1 worm cellular context compared by ENCODE assay signal in the genomic region with DNA sequence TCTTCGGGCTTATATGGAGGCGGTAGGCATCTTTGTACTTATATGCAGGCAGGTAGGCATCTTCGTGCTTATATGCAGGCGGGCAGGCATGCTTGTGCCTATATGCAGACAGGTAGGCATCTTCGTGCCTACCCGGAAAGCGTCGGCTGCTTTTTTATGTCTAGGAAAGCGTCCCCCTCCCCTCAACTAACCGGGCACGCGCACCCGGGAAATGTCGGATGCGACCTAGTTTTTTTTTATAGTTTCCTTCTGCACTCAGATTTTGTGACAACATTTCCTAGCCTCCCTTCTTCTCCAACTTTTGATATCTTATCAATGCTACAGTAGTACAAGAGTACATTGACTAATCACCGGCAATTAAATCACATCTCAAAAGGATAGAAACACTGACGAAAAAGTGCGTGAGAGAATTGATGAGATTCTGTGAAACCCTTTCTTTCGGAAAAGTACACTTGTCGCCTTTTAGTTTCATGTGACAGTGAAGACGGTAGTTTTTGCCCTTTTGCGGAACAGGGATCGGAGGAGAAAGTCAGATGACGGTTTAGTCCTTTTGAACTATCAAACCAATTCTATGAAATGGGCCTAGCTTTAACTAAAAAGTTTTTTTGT.
TF ChIP-seq lines count a peak whose summit lies in the region.

No protein-coding gene starts in this region.

TF ChIP-seq in whole organism, L1 larva, 84 proteins besides CTCF, POLR2A, EP300 and RAD21 (continued from another document):
- TF ChIP-seq nhr-84 (tag; optimal IDR thresholded peaks at IDR 0.05; lab: Kevin White, UChicago) (no peak), nhr-19 (GFP tag; conservative IDR thresholded peaks at IDR 0.05; lab: Robert Waterston, UW) (peak; percentile 9; the same call in 1 of the 2 replicates), ceh-90 (tag; optimal IDR thresholded peaks at IDR 0.05; lab: Kevin White, UChicago) (no peak), nhr-20 (tag; optimal IDR thresholded peaks at IDR 0.05; lab: Kevin White, UChicago) (peak; percentile 83), lir-3 (tag; optimal IDR thresholded peaks at IDR 0.05; lab: Kevin White, UChicago; ENCODE audit: poor library complexity) (no peak), lin-14 (GFP tag; optimal IDR thresholded peaks at IDR 0.05; lab: Kevin White, UChicago) (peak; percentile 84), snu-23 (GFP tag; optimal IDR thresholded peaks at IDR 0.05; lab: Kevin White, UChicago) (peak; percentile 60), lsy-2 (tag; optimal IDR thresholded peaks at IDR 0.05; lab: Kevin White, UChicago) (peak; percentile 25 to 70), sptf-1 (tag; optimal IDR thresholded peaks at IDR 0.05; lab: Kevin White, UChicago) (no peak), zip-4 (GFP tag; optimal IDR thresholded peaks at IDR 0.05; lab: Kevin White, UChicago) (no peak), Y116A8C.19 (tag; optimal IDR thresholded peaks at IDR 0.05; lab: Kevin White, UChicago; ENCODE audit: borderline replicate concordance) (no peak), nhr-28 (tag; optimal IDR thresholded peaks at IDR 0.05; lab: Kevin White, UChicago) (no peak), nhr-85 (tag; lab: Kevin White, UChicago) (peak; percentile 97), mab-9 (GFP tag; IDR thresholded peaks at IDR 0.05; lab: Robert Waterston, UW) (no peak), isw-1 (GFP tag; IDR thresholded peaks at IDR 0.05; lab: Robert Waterston, UW) (no peak), elt-2 (tag; optimal IDR thresholded peaks at IDR 0.05; lab: Kevin White, UChicago) (no peak), hpl-2 (GFP tag; optimal IDR thresholded peaks at IDR 0.05; lab: Kevin White, UChicago) (no peak), nhr-12 (tag; optimal IDR thresholded peaks at IDR 0.05; lab: Kevin White, UChicago) (no peak), unc-130 (tag; optimal IDR thresholded peaks at IDR 0.05; lab: Kevin White, UChicago) (no peak), lin-15B (tag; optimal IDR thresholded peaks at IDR 0.05; lab: Kevin White, UChicago) (no peak), C04F5.9 (tag; optimal IDR thresholded peaks at IDR 0.05; lab: Kevin White, UChicago) (no peak), nhr-76 (tag; optimal IDR thresholded peaks at IDR 0.05; lab: Kevin White, UChicago) (no peak), pqm-1 (tag; optimal IDR thresholded peaks at IDR 0.05; lab: Kevin White, UChicago) (no peak), aha-1 (tag; optimal IDR thresholded peaks at IDR 0.05; lab: Kevin White, UChicago) (no peak), jun-1 (tag; optimal IDR thresholded peaks at IDR 0.05; lab: Kevin White, UChicago) (no peak), nhr-77 (tag; optimal IDR thresholded peaks at IDR 0.05; lab: Kevin White, UChicago) (no peak)
